Fruit fly (Drosophila melanogaster) whole organism, embryonic: ENCODE results near the gene Spec2.
A peak's percentile ranks its signal among the peaks of the same experiment; 100 is the strongest.

Experiments
- ATbp ChIP-seq: fragments of 200-800 bp; sonication (Bioruptor generic); optimal IDR thresholded peaks from 2 replicates; lab custom pipeline; 2017; ENCODE audit warnings: missing biosample characterization, mild to moderate bottlenecking, missing genetic modification characterization, missing genetic modification reagents
- Ada2b ChIP-seq: fragments of 200-800 bp; sonication (Bioruptor generic); IDR thresholded peaks from 2 replicates; pipeline ENCODE4 v1.3.6; 2022; ENCODE audit warnings: missing biosample characterization, missing genetic modification characterization
- B-H2 ChIP-seq: fragments of 200-800 bp; sonication (Bioruptor generic); optimal IDR thresholded peaks from 2 replicates; lab custom pipeline; 2018; ENCODE audit warnings: missing biosample characterization, mild to moderate bottlenecking, missing genetic modification characterization
- C15 ChIP-seq: fragments of 200-800 bp; sonication (Bioruptor generic); IDR thresholded peaks from 3 replicates; pipeline ENCODE4 v1.3.6; 2022; ENCODE audit warnings: missing biosample characterization, missing genetic modification characterization
- CG11398 ChIP-seq: fragments of 200-800 bp; sonication (Bioruptor generic); optimal IDR thresholded peaks from 2 replicates; lab custom pipeline; 2016; ENCODE audit warnings: missing biosample characterization, missing genetic modification characterization
- CG11456 ChIP-seq: fragments of 200-800 bp; sonication (Bioruptor generic); IDR thresholded peaks from 3 replicates; pipeline ENCODE4 v1.3.6; 2022; ENCODE audit warnings: missing biosample characterization, missing genetic modification characterization
- CG11696 ChIP-seq: fragments of 200-800 bp; sonication (Bioruptor generic); IDR thresholded peaks from 2 replicates; pipeline ENCODE4 v1.3.6; 2022; ENCODE audit warnings: missing biosample characterization, missing genetic modification characterization
- CG12391 ChIP-seq: fragments of 200-800 bp; sonication (Bioruptor generic); optimal IDR thresholded peaks from 3 replicates; lab custom pipeline; 2018; ENCODE audit warnings: missing biosample characterization, mild to moderate bottlenecking, missing genetic modification characterization, moderate library complexity
- CG12769 ChIP-seq: fragments of 200-800 bp; sonication (Bioruptor generic); optimal IDR thresholded peaks from 2 replicates; lab custom pipeline; 2019; ENCODE audit warnings: missing biosample characterization, mild to moderate bottlenecking, missing genetic modification characterization, moderate library complexity
- CG14710 ChIP-seq: fragments of 200-800 bp; sonication (Bioruptor generic); optimal IDR thresholded peaks from 3 replicates; lab custom pipeline; 2019; ENCODE audit warnings: missing biosample characterization, mild to moderate bottlenecking, missing genetic modification characterization, moderate library complexity
- CG16779 ChIP-seq: fragments of 200-800 bp; sonication (Bioruptor generic); IDR thresholded peaks from 2 replicates; pipeline ENCODE4 v1.3.6; 2022; ENCODE audit warnings: missing biosample characterization, missing genetic modification characterization
- CG17186 ChIP-seq: fragments of 200-800 bp; sonication (Bioruptor generic); optimal IDR thresholded peaks from 3 replicates; lab custom pipeline; 2017; ENCODE audit warnings: missing biosample characterization, missing genetic modification reagents, missing genetic modification characterization
- CG2199 ChIP-seq: fragments of 200-800 bp; sonication (Bioruptor generic); IDR thresholded peaks from 3 replicates; pipeline ENCODE4 v1.3.6; 2022; ENCODE audit warnings: missing biosample characterization, missing genetic modification characterization
- CG30431 ChIP-seq: fragments of 200-800 bp; sonication (Bioruptor generic); optimal IDR thresholded peaks from 2 replicates; lab custom pipeline; 2017; ENCODE audit warnings: missing biosample characterization, missing genetic modification characterization
- CG3163 ChIP-seq: fragments of 200-800 bp; sonication (Bioruptor generic); optimal IDR thresholded peaks from 3 replicates; lab custom pipeline; 2016; ENCODE audit warnings: missing biosample characterization, missing genetic modification characterization
- CG3281 ChIP-seq: fragments of 200-800 bp; sonication (Bioruptor generic); optimal IDR thresholded peaks from 3 replicates; lab custom pipeline; 2017; ENCODE audit warnings: missing biosample characterization, mild to moderate bottlenecking, missing genetic modification characterization
- CG33213 ChIP-seq: fragments of 200-800 bp; sonication (Bioruptor generic); optimal IDR thresholded peaks from 3 replicates; lab custom pipeline; 2016; ENCODE audit warnings: missing biosample characterization, missing genetic modification characterization
- CG34376 ChIP-seq: fragments of 200-800 bp; sonication (Bioruptor generic); optimal IDR thresholded peaks from 2 replicates; lab custom pipeline; 2018; ENCODE audit warnings: missing biosample characterization, mild to moderate bottlenecking, missing genetic modification characterization
- CG3995 ChIP-seq: fragments of 200-800 bp; sonication (Bioruptor generic); optimal IDR thresholded peaks from 3 replicates; lab custom pipeline; 2016; ENCODE audit warnings: missing biosample characterization, missing genetic modification characterization
- CG4328 ChIP-seq: fragments of 200-800 bp; sonication (Bioruptor generic); optimal IDR thresholded peaks from 3 replicates; lab custom pipeline; 2017; ENCODE audit warnings: missing biosample characterization, missing genetic modification reagents, missing genetic modification characterization
- CG7556 ChIP-seq: fragments of 200-800 bp; sonication (Bioruptor generic); optimal IDR thresholded peaks from 2 replicates; lab custom pipeline; 2017; ENCODE audit warnings: missing biosample characterization, mild to moderate bottlenecking, missing genetic modification characterization
- CG9876 ChIP-seq: fragments of 200-800 bp; sonication (Bioruptor generic); optimal IDR thresholded peaks from 2 replicates; lab custom pipeline; 2016; ENCODE audit warnings: missing biosample characterization, missing genetic modification characterization
- Dfd ChIP-seq, 2 experiments: fragments of >200 bp; optimal IDR thresholded peaks; 2 replicates each; lab custom pipeline; 2017; ENCODE audit warnings: missing biosample characterization in 2 of 2, missing genetic modification characterization in 2 of 2
- Dref ChIP-seq: fragments of 200-800 bp; sonication (Bioruptor generic); IDR thresholded peaks from 2 replicates; pipeline ENCODE4 v1.3.6; 2022; ENCODE audit warnings: missing biosample characterization, missing genetic modification characterization
- Ets65A ChIP-seq: fragments of 200-800 bp; sonication (Bioruptor generic); peaks from one replicate; lab custom pipeline; 2016; ENCODE audit warnings: missing biosample characterization, missing genetic modification characterization
- Fer2 ChIP-seq: fragments of 200-800 bp; sonication (Bioruptor generic); optimal IDR thresholded peaks from 2 replicates; lab custom pipeline; 2018; ENCODE audit warnings: missing biosample characterization, mild to moderate bottlenecking, missing genetic modification characterization, moderate library complexity
- HLH4C ChIP-seq: fragments of 200-800 bp; sonication (Bioruptor generic); IDR thresholded peaks from 3 replicates; pipeline ENCODE4 v1.3.6; 2022; ENCODE audit warnings: missing biosample characterization, missing genetic modification characterization; ENCODE audit not compliant: partially characterized antibody
- Hr78 ChIP-seq, 2 experiments: fragments of 200-800 bp in 1 of 2; fragments of >200 bp in 1 of 2; sonication (Bioruptor generic) in 1 of 2; optimal IDR thresholded peaks; 2 replicates each; lab custom pipeline; 2017 to 2019; ENCODE audit warnings: missing biosample characterization in 2 of 2, missing genetic modification characterization in 2 of 2, mild to moderate bottlenecking in 1 of 2, moderate library complexity in 1 of 2
- Lhr ChIP-seq: fragments of 200-800 bp; sonication (Bioruptor generic); optimal IDR thresholded peaks from 3 replicates; lab custom pipeline; 2017; ENCODE audit warnings: mild to moderate bottlenecking, missing biosample characterization, missing genetic modification reagents, missing genetic modification characterization
- Lim3 ChIP-seq: fragments of 200-800 bp; sonication (Bioruptor generic); IDR thresholded peaks from 2 replicates; pipeline ENCODE4 v1.3.6; 2022; ENCODE audit warnings: missing biosample characterization, missing genetic modification characterization
- Mrtf ChIP-seq: fragments of 200-800 bp; sonication (Bioruptor generic); IDR thresholded peaks from 3 replicates; pipeline ENCODE4 v1.3.6; 2022; ENCODE audit warnings: missing biosample characterization, missing genetic modification characterization
- NC2α ChIP-seq: fragments of 200-800 bp; sonication (Bioruptor generic); optimal IDR thresholded peaks from 2 replicates; lab custom pipeline; 2016; ENCODE audit warnings: missing biosample characterization, missing genetic modification characterization
- NC2β ChIP-seq: fragments of 200-800 bp; sonication (Bioruptor generic); optimal IDR thresholded peaks from 2 replicates; lab custom pipeline; 2016; ENCODE audit warnings: missing biosample characterization, missing genetic modification characterization
- NK7.1 ChIP-seq: fragments of 200-800 bp; sonication (Bioruptor generic); optimal IDR thresholded peaks from 3 replicates; lab custom pipeline; 2016; ENCODE audit warnings: missing biosample characterization, missing genetic modification characterization
- ac ChIP-seq: fragments of 200-800 bp; sonication (Bioruptor generic); optimal IDR thresholded peaks from 3 replicates; lab custom pipeline; 2017; ENCODE audit warnings: missing biosample characterization, mild to moderate bottlenecking, missing genetic modification characterization
- bowl ChIP-seq: fragments of 200-800 bp; sonication (Bioruptor generic); IDR thresholded peaks from 2 replicates; pipeline ENCODE4 v1.3.6; 2022; ENCODE audit warnings: missing biosample characterization, missing genetic modification characterization
- ci ChIP-seq: fragments of 200-800 bp; sonication (Bioruptor generic); IDR thresholded peaks from 3 replicates; pipeline ENCODE4 v1.3.6; 2022; ENCODE audit warnings: missing biosample characterization, missing genetic modification characterization
- corto ChIP-seq: fragments of 200-800 bp; sonication (Bioruptor generic); optimal IDR thresholded peaks from 2 replicates; lab custom pipeline; 2016; ENCODE audit warnings: missing biosample characterization, mild to moderate bottlenecking, missing genetic modification characterization, moderate library complexity
- fd64A ChIP-seq: fragments of 200-800 bp; sonication (Bioruptor generic); optimal IDR thresholded peaks from 3 replicates; lab custom pipeline; 2018; ENCODE audit warnings: missing biosample characterization, mild to moderate bottlenecking, missing genetic modification characterization
- fd96Cb ChIP-seq: fragments of 200-800 bp; sonication (Bioruptor generic); optimal IDR thresholded peaks from 2 replicates; lab custom pipeline; 2018; ENCODE audit warnings: missing biosample characterization, mild to moderate bottlenecking, missing genetic modification characterization, moderate library complexity
- her ChIP-seq: fragments of 200-800 bp; sonication (Bioruptor generic); optimal IDR thresholded peaks from 2 replicates; lab custom pipeline; 2016; ENCODE audit warnings: missing biosample characterization, missing genetic modification characterization
- hkb ChIP-seq, 2 experiments: fragments of 200-800 bp in 1 of 2; fragments of >200 bp in 1 of 2; sonication (Bioruptor generic) in 1 of 2; IDR thresholded peaks in 1 of 2; optimal IDR thresholded peaks in 1 of 2; 2 replicates each; pipeline versions ENCODE4 v1.3.6 to Lab custom; 2017 to 2022; ENCODE audit warnings: missing biosample characterization in 1 of 2, missing genetic modification characterization in 1 of 2
- jigr1 ChIP-seq: fragments of 200-800 bp; sonication (Bioruptor generic); IDR thresholded peaks from 3 replicates; pipeline ENCODE4 v1.3.6; 2022; ENCODE audit warnings: missing biosample characterization, missing genetic modification characterization
- kay ChIP-seq: fragments of 200-800 bp; sonication (Bioruptor generic); optimal IDR thresholded peaks from 2 replicates; lab custom pipeline; 2016; ENCODE audit warnings: missing biosample characterization, missing genetic modification characterization
- ken ChIP-seq: fragments of 200-800 bp; sonication (Bioruptor generic); IDR thresholded peaks from 3 replicates; pipeline ENCODE4 v1.3.6; 2022; ENCODE audit warnings: missing biosample characterization, missing genetic modification characterization
- lola ChIP-seq, 3 experiments: fragments of >200 bp in 2 of 3; fragments of 200-800 bp in 1 of 3; sonication (Bioruptor generic) in 1 of 3; optimal IDR thresholded peaks; 2 replicates each; lab custom pipeline; 2017 to 2019; ENCODE audit warnings: missing biosample characterization in 3 of 3, missing genetic modification characterization in 3 of 3, mild to moderate bottlenecking in 1 of 3, moderate library complexity in 1 of 3
- pan ChIP-seq, 4 experiments: fragments of >200 bp in 3 of 4; fragments of 200-800 bp in 1 of 4; sonication (Bioruptor generic) in 1 of 4; optimal IDR thresholded peaks in 3 of 4; IDR thresholded peaks in 1 of 4; 2 replicates each; pipeline versions ENCODE4 v1.3.6 to Lab custom; 2017 to 2022; ENCODE audit warnings: missing biosample characterization in 2 of 4, missing genetic modification characterization in 2 of 4, mixed read lengths in 1 of 4
- pzg ChIP-seq: fragments of 200-800 bp; sonication (Bioruptor generic); optimal IDR thresholded peaks from 3 replicates; lab custom pipeline; 2018; ENCODE audit warnings: missing biosample characterization, mild to moderate bottlenecking, missing genetic modification characterization, moderate library complexity
- so ChIP-seq: fragments of 200-800 bp; sonication (Bioruptor generic); IDR thresholded peaks from 3 replicates; pipeline ENCODE4 v1.3.6; 2022; ENCODE audit warnings: missing biosample characterization, missing genetic modification characterization
- stc ChIP-seq: fragments of 200-800 bp; sonication (Bioruptor generic); IDR thresholded peaks from 2 replicates; pipeline ENCODE4 v1.3.6; 2022; ENCODE audit warnings: missing biosample characterization, missing genetic modification characterization

Spec2 gene

DNA sequence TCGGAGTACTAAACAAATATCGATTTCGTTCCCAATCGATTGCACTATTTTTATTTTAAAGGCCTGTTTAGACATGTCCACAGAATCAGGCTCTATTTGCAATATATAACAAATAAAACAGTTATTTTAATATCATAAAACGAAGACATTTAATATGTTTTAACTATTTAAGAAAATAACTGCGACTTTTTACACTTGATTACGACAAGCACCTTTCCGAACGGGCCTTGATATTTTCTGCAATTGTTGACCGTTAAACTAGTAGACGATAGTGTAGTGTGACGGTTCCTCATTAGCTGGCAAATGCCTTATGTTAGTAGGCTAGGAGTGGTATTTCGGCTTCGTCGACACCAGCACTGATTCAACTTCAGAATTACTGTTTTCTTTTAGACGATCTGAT is 55.3 kb downstream of the Spec2 start, which contains the start of the genes CG2931 and Rheb (continued):
- TF ChIP-seq HLH4C (GFP tag; lab: Robert Waterston, UW) (peak; percentile 65), bowl (GFP tag; lab: Robert Waterston, UW) (no peak), fd64A (GFP tag; lab: Kevin White, UChicago) (no peak), kay (GFP tag; lab: Kevin White, UChicago) (peak; percentile 51), C15 (GFP tag; lab: Robert Waterston, UW) (no peak), CG14710 (tag; lab: Kevin White, UChicago) (peak; percentile 87), CG9876 (GFP tag; lab: Kevin White, UChicago) (no peak), CG34376 (no peak), corto (GFP tag; lab: Kevin White, UChicago) (peak; percentile 41), hkb (optimal IDR thresholded peaks at IDR 0.05; lab: Kevin White, UChicago) (no peak), hkb (GFP tag; IDR thresholded peaks at IDR 0.05; lab: Robert Waterston, UW) (peak; percentile 68), jigr1 (GFP tag; lab: Robert Waterston, UW) (no peak), Hr78 (GFP tag; optimal IDR thresholded peaks at IDR 0.05; lab: Kevin White, UChicago) (no peak), stc (GFP tag; lab: Robert Waterston, UW) (peak; percentile 39; the same call in 1 of the 2 replicates), CG33213 (GFP tag; lab: Kevin White, UChicago) (peak; percentile 60), CG4328 (GFP tag; lab: Kevin White, UChicago) (no peak), ken (peak; percentile 66), ci (GFP tag; lab: Robert Waterston, UW) (0 out of 3 replicates have a peak, but pooled peaks have one; percentile 27), CG3281 (GFP tag; lab: Kevin White, UChicago) (peak; percentile 62), lola (GFP tag; optimal IDR thresholded peaks at IDR 0.05; lab: Kevin White, UChicago) (peak in 1 of 3 experiments; percentile 49), CG16779 (GFP tag; lab: Robert Waterston, UW) (no peak), fd96Cb (tag; lab: Kevin White, UChicago) (peak; percentile 48), CG17186 (GFP tag; lab: Kevin White, UChicago) (peak; percentile 69), Ets65A (GFP tag; lab: Kevin White, UChicago) (peak; percentile 94), Ada2b (GFP tag; lab: Robert Waterston, UW) (peak; percentile 74), Lhr (peak; percentile 76), CG12769 (tag; lab: Kevin White, UChicago) (no peak), Lim3 (GFP tag; lab: Robert Waterston, UW) (no peak), CG7556 (peak; percentile 20), NC2β (GFP tag; lab: Kevin White, UChicago) (peak; percentile 38), Dfd (GFP tag; optimal IDR thresholded peaks at IDR 0.05; lab: Kevin White, UChicago) (no peak), Mrtf (GFP tag; lab: Robert Waterston, UW) (no peak), pan (optimal IDR thresholded peaks at IDR 0.05; lab: Kevin White, UChicago) (no peak), pan (GFP tag; optimal IDR thresholded peaks at IDR 0.05 in 1 of 2, IDR thresholded peaks at IDR 0.05 in 1 of 2) (peak in 1 of 2 experiments; percentile 79), Fer2 (tag; lab: Kevin White, UChicago) (peak; percentile 34), ATbp (GFP tag; lab: Kevin White, UChicago) (no peak), CG3163 (GFP tag; lab: Kevin White, UChicago) (no peak), CG2199 (GFP tag; lab: Robert Waterston, UW) (0 out of 3 replicates have a peak, but pooled peaks have one; percentile 12), B-H2 (GFP tag; lab: Kevin White, UChicago) (peak; percentile 72), CG11456 (GFP tag; lab: Robert Waterston, UW) (0 out of 3 replicates have a peak, but pooled peaks have one; percentile 28), Dref (GFP tag; lab: Robert Waterston, UW) (peak; percentile 63), so (GFP tag; lab: Robert Waterston, UW) (no peak), ac (GFP tag; lab: Kevin White, UChicago) (no peak), NC2α (GFP tag; lab: Kevin White, UChicago) (no peak), NK7.1 (GFP tag; lab: Kevin White, UChicago) (no peak), CG30431 (GFP tag; lab: Kevin White, UChicago) (no peak), CG11398 (no peak), CG3995 (peak; percentile 53), CG11696 (GFP tag; lab: Robert Waterston, UW) (no peak), CG12391 (peak; percentile 81), pzg (GFP tag; lab: Kevin White, UChicago) (peak; percentile 89), her (GFP tag; lab: Kevin White, UChicago) (no peak)
